Worm (Caenorhabditis elegans): ENCODE data around the gene col-117.

col-117 gene

ce11 chrIV:8824145-8824833 is at the start of gene col-117, which contains the start of gene col-3:
Gene col-117 (minus strand): TSS chrIV:8824195.
Gene col-3 (plus strand): TSS chrIV:8824783.
- TF ChIP-seq unc-62 (GFP tag; optimal IDR thresholded peaks at IDR 0.05): no peak

DNA sequence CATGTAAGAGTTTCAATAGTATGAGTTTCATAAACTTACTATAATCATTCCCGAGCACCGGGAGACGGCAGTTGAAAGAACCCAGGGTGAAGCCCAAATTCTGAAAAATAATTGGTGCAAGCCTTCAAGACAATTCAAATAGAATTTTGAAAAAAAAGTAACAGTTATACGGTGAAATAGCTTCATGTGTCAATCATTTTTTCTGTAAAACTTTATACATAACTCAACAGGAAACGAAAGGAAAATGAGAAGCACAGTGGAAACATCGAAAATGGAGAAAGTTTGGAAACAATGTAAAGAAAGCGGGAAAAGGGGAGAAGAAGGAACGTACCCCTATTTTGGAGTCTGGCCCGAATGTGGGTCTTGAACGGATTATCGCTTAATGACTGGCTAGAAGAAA is 49.0 kb upstream of the col-117 start, which contains the start of gene C09G9.3:
Gene C09G9.3, minus strand, starts transcription at position 101 of the 400 bp plus-strand sequence.
- no peak for TF ChIP-seq unc-62 (GFP tag; optimal IDR thresholded peaks at IDR 0.05)

ce11 chrIV:8869624-8870023 is 45.6 kb upstream of the col-117 start, which contains the start of gene npp-23:
Gene npp-23 (minus strand): TSS chrIV:8869679.
- no peak for TF ChIP-seq unc-62 (GFP tag; optimal IDR thresholded peaks at IDR 0.05)

ce11 chrIV:8867562-8867961 is 43.6 kb upstream of the col-117 start:
- no peak for TF ChIP-seq unc-62 (GFP tag; optimal IDR thresholded peaks at IDR 0.05)

DNA sequence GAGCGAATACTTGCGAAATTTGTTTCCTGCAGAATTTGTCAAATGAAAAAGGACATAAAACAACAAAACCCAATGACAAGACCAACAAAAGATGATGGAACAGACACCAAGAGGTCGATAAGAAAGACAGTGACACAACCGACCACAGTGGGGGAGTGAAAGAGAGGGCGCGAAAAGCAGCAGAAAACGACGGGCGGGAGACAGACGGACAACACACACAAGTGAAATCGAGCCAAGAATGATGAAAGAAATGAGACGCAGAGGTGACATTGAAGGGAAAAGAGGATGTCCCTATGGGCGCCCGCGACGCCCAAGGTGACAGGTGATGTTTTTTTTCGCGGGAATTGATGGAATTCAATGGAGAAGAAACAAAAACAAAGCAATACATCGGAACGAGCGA is 42.1 kb upstream of the col-117 start:
- no peak for TF ChIP-seq unc-62 (GFP tag; optimal IDR thresholded peaks at IDR 0.05)

DNA sequence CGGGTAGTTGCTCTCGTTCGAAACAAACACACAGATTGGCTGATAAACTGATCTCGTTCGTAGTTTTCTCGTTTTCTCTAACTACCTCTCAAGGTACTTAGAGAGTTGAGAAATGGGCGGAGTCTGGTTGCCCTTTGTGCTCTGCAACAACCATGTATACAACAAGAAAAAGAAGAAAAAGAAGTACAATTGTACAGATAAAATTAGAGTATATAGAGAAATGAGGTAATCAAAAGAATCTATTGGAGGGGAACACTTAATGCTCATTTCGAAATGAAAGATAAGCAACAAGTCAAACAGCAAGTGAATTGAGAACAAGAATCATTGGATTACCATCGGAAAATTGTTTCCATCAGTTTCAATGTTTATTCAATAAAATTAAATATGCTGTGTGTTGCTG is 41.3 kb upstream of the col-117 start, which contains the start of gene C09G9.1:
Gene C09G9.1, minus strand, starts transcription at position 143 of the 400 bp plus-strand sequence.
- TF ChIP-seq unc-62 (GFP tag; optimal IDR thresholded peaks at IDR 0.05): no peak

ce11 chrIV:8864672-8865071 is 40.7 kb upstream of the col-117 start:
- TF ChIP-seq unc-62 (GFP tag; optimal IDR thresholded peaks at IDR 0.05): no peak

DNA sequence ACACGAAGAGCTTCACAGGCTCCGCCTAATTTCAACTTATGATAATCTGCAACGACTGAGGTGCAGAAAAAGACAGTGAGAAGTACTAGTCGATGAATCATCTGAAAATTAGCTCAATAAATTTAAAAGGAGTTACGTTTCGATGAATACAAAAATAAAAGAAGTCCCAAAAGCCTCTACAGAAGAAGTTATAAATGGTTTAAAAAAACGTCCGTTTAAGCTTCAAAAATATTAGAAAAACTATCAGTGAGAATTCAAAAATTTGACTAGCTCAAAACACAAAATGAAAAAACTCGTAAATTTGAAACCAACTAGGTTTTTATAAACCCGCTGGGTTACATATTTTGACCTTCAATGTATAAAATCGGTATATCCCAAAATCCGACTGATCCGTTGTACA is 32.0 kb upstream of the col-117 start, which contains the start of gene T11B7.5:
Gene T11B7.5, minus strand, starts transcription at position 101 of the 400 bp plus-strand sequence.
- TF ChIP-seq unc-62 (GFP tag; optimal IDR thresholded peaks at IDR 0.05): no peak

DNA sequence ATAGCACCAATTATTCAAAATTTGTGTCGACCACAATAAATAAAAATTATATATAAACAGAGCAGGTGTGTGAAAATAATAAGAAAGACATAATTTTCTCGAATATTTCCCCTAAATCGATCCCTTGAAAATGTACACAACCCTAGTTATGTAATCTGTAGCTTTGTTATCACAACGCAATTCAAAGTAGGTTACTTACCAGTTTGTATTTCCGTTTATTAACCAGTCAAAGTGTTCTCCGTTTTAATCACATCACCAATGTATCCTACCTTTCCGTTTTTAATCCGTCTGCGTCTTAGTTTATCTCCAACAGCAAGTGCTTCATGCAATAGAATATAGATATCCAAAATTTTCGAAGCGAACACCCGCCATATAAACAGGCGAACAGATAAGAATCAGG is 29.3 kb upstream of the col-117 start:
- TF ChIP-seq unc-62 (GFP tag; optimal IDR thresholded peaks at IDR 0.05): no peak

DNA sequence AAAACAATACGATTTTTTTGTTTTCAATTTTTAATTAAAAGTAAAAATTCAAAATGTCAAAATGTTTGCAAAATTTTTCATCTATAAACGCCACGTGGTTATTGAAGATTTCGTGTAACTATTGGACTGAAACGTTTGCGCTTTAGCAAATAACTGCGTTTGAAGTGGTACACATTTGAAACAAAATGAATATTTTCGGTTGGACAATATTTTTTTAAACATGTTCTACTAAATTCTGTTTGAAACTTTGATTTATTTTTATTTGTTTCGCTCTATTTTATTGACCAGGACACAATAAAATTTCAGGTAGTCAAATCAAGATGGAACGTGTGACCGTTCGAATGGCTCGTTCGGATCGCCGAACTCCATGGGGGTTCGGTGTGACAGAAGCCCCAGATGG is 28.2 kb upstream of the col-117 start, which contains the start of gene alp-1:
Gene alp-1, plus strand, starts transcription at position 301 of the 400 bp plus-strand sequence.
- no peak for TF ChIP-seq unc-62 (GFP tag; optimal IDR thresholded peaks at IDR 0.05)

DNA sequence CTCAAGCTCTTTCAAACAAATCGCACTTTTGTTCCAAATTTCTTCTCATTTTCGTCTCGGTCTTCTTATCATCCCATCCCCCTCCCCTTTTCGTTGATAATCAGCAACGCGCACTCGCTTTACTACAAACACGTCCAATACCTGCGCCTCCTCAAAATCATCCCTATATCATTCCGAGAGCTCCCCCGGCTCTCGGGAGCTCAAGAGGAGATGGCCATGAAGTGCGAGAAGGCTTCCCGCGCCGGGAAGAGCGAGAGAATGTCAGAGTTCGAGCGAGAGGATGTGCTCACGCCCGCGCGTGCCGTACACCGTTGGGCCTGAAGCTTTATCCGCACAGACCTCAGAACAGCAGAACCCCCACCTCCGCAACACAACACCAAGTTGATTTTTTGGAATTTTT is 26.8 kb upstream of the col-117 start:
- TF ChIP-seq unc-62 (GFP tag; optimal IDR thresholded peaks at IDR 0.05): no peak

DNA sequence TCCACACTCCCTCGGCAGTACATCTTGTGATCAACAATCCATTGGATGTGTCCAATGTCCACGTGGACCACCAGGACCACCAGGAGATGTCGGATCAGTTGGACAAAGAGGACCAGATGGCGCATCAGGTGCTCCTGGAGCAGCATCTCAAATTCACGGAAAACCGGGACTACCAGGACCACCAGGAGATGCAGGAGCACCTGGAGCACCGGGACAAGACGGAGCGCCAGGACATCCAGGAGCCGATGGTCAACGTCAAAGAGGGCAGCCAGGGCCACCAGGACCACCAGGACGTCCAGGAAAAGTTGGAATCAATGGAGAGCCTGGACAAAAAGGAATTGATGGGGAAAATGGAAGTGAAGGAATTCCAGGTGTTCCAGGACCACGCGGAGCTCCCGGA is 25.0 kb upstream of the col-117 start:
- TF ChIP-seq unc-62 (GFP tag; optimal IDR thresholded peaks at IDR 0.05): no peak

- no peak for TF ChIP-seq unc-62 (GFP tag; optimal IDR thresholded peaks at IDR 0.05)
Observed at ce11 chrIV:8847918-8848317, 23.9 kb upstream of the col-117 start, which contains the start of gene col-118. Gene col-118 (plus strand): TSS chrIV:8848218.

- TF ChIP-seq unc-62 (GFP tag; optimal IDR thresholded peaks at IDR 0.05): no peak
Observed at ce11 chrIV:8845922-8846321, 21.9 kb upstream of the col-117 start.

- no peak for TF ChIP-seq unc-62 (GFP tag; optimal IDR thresholded peaks at IDR 0.05)
Observed at ce11 chrIV:8844457-8844856, 20.5 kb upstream of the col-117 start, which contains the start of gene T11B7.2. Gene T11B7.2 (minus strand): TSS chrIV:8844557.

DNA sequence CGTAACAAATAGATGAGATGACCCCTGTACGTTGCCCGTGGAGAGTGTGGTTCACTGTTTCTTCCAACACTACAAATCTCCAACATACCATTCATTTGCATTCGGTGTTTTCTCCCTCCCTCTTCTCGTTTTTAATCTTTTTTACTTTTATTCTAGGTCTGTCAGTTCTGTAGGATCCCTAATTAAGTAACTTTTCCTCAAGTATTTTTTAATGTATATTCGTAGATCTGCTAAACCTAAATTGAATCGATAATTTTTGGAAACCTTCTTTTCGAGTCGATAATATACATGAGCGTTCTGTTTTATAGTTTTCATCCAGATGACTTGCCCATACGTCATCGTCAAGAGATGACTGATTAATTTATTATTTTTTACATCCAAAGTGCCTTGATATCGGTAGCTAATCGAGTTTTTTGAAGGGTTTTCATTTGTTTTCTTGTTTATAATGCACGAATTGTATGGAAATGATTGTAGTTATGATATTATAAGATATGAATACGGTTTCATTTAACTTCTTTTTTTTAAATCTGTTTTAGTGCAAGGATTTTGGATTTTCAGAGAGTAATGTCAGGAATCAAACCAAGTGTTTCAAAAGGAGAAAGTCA is 16.3 kb upstream of the col-117 start, which contains the start of the genes T28C6.11 and T11B7.1:
Gene T28C6.11, minus strand, starts transcription at position 101 of the 605 bp plus-strand sequence.
Gene T11B7.1, plus strand, starts transcription at position 555 of the 605 bp plus-strand sequence.
- no peak for TF ChIP-seq unc-62 (GFP tag; optimal IDR thresholded peaks at IDR 0.05)

- TF ChIP-seq unc-62 (GFP tag; optimal IDR thresholded peaks at IDR 0.05): no peak
Observed at ce11 chrIV:8830591-8830990, 6.6 kb upstream of the col-117 start, which contains the start of gene T28C6.8. Gene T28C6.8 (minus strand): TSS chrIV:8830727.
